Worm (Caenorhabditis elegans) whole organism, L4 larva: ENCODE results near the gene rps-22.

Source experiments
- D1046.2 ChIP-seq: fragments of 200-800 bp; sonication (Bioruptor generic); IDR thresholded peaks from 2 replicates; pipeline ENCODE4 v1.3.6; 2022; ENCODE audit warnings: missing genetic modification characterization, missing compliant biosample characterization
- F26F4.8 ChIP-seq: fragments of 200-800 bp; sonication (Bioruptor generic); conservative IDR thresholded peaks from 2 replicates; pipeline ENCODE4 v1.3.6; 2022; ENCODE audit warnings: missing genetic modification characterization, missing compliant biosample characterization
- F37D6.2 ChIP-seq: sonication (generic microtip); optimal IDR thresholded peaks from 2 replicates; lab custom pipeline; 2016; ENCODE audit warnings: mild to moderate bottlenecking, missing genetic modification characterization, missing compliant biosample characterization
- F49E8.2 ChIP-seq: sonication (generic microtip); optimal IDR thresholded peaks from 2 replicates; lab custom pipeline; 2016; ENCODE audit warnings: missing compliant biosample characterization, mild to moderate bottlenecking, missing genetic modification characterization, borderline replicate concordance
- T20F7.1 ChIP-seq: fragments of 200-800 bp; sonication (Bioruptor generic); optimal IDR thresholded peaks from 2 replicates; lab custom pipeline; 2018; ENCODE audit warnings: mild to moderate bottlenecking, missing genetic modification characterization, missing compliant biosample characterization
- Y5F2A.4 ChIP-seq: fragments of 200-800 bp; sonication (Bioruptor generic); optimal IDR thresholded peaks from 2 replicates; lab custom pipeline; 2018; ENCODE audit warnings: mild to moderate bottlenecking, missing genetic modification characterization, missing compliant biosample characterization
- ZK546.5 ChIP-seq, 2 experiments: sonication (generic microtip); optimal IDR thresholded peaks; 2 replicates each; lab custom pipeline; 2017; ENCODE audit warnings: missing biosample characterization in 2 of 2, missing genetic modification characterization in 2 of 2
- aly-2 ChIP-seq: sonication (generic microtip); optimal IDR thresholded peaks from 2 replicates; lab custom pipeline; 2018; ENCODE audit warnings: missing biosample characterization, missing genetic modification characterization
- arid-1 ChIP-seq: fragments of 200-800 bp; sonication (Bioruptor generic); conservative IDR thresholded peaks from 2 replicates; pipeline ENCODE4 v1.3.6; 2022; ENCODE audit warnings: missing genetic modification reagents, missing genetic modification characterization, missing compliant biosample characterization
- ceh-28 ChIP-seq: fragments of 150-350 bp; optimal IDR thresholded peaks from 2 replicates; lab custom pipeline; 2014; ENCODE audit warnings: missing biosample characterization, missing genetic modification reagents, missing genetic modification characterization
- ceh-62 ChIP-seq: sonication (generic microtip); optimal IDR thresholded peaks from 2 replicates; lab custom pipeline; 2017; ENCODE audit warnings: missing biosample characterization, missing genetic modification characterization
- ceh-82 ChIP-seq: sonication (generic microtip); optimal IDR thresholded peaks from 2 replicates; lab custom pipeline; 2017; ENCODE audit warnings: missing biosample characterization, missing genetic modification characterization
- ces-1 ChIP-seq: fragments of 150-350 bp; sonication (generic microtip); optimal IDR thresholded peaks from 4 replicates; lab custom pipeline; 2014; ENCODE audit warnings: missing biosample characterization, missing genetic modification reagents, missing genetic modification characterization
- daf-16 ChIP-seq, 3 experiments: sonication (generic microtip); optimal IDR thresholded peaks; 2 replicates each; lab custom pipeline; 2016 to 2017; ENCODE audit warnings: missing genetic modification characterization in 3 of 3, missing genetic modification reagents in 3 of 3, mild to moderate bottlenecking in 2 of 3, missing compliant biosample characterization in 2 of 3, missing biosample characterization in 1 of 3, moderate library complexity in 1 of 3
- daf-8 ChIP-seq: fragments of 200-800 bp; sonication (Bioruptor generic); IDR thresholded peaks from 2 replicates; pipeline ENCODE4 v1.3.6; 2022; ENCODE audit warnings: missing genetic modification characterization, missing compliant biosample characterization
- dmd-6 ChIP-seq: fragments of 200-800 bp; sonication (Bioruptor generic); IDR thresholded peaks from 2 replicates; pipeline ENCODE4 v1.3.6; 2022; ENCODE audit warnings: missing genetic modification reagents, missing genetic modification characterization, missing compliant biosample characterization
- duxl-1 ChIP-seq: sonication (generic microtip); optimal IDR thresholded peaks from 2 replicates; lab custom pipeline; 2016; ENCODE audit warnings: mild to moderate bottlenecking, missing genetic modification characterization, moderate library complexity, missing compliant biosample characterization; ENCODE audit not compliant: poor library complexity
- fkh-10 ChIP-seq: fragments of 150-350 bp; optimal IDR thresholded peaks from 2 replicates; lab custom pipeline; 2014; ENCODE audit warnings: missing biosample characterization, missing genetic modification reagents, missing genetic modification characterization
- fos-1 ChIP-seq: fragments of 150-350 bp; optimal IDR thresholded peaks from 2 replicates; lab custom pipeline; 2014; ENCODE audit warnings: missing biosample characterization, missing genetic modification characterization
- hlh-30 ChIP-seq: sonication (generic microtip); optimal IDR thresholded peaks from 2 replicates; lab custom pipeline; 2017; ENCODE audit warnings: antibody characterized with exemption, mild to moderate bottlenecking, missing genetic modification characterization, missing compliant biosample characterization; ENCODE audit not compliant: insufficient read depth
- hmg-1.1 ChIP-seq: fragments of 200-800 bp; sonication (Bioruptor generic); IDR thresholded peaks from 2 replicates; pipeline ENCODE4 v1.3.6; 2022; ENCODE audit warnings: missing genetic modification reagents, missing genetic modification characterization, missing compliant biosample characterization
- lim-7 ChIP-seq: fragments of 200-800 bp; sonication (Bioruptor generic); IDR thresholded peaks from 2 replicates; pipeline ENCODE4 v1.3.6; 2022; ENCODE audit warnings: missing genetic modification characterization, missing compliant biosample characterization
- lin-1 ChIP-seq: fragments of 200-800 bp; sonication (Bioruptor generic); IDR thresholded peaks from 2 replicates; pipeline ENCODE4 v1.3.6; 2022; ENCODE audit warnings: missing genetic modification reagents, missing genetic modification characterization, missing compliant biosample characterization
- lin-13 ChIP-seq: fragments of 150-350 bp; optimal IDR thresholded peaks from 2 replicates; lab custom pipeline; 2014; ENCODE audit warnings: missing biosample characterization, missing genetic modification reagents, missing genetic modification characterization
- lin-15B ChIP-seq: fragments of 150-350 bp; sonication (generic microtip); optimal IDR thresholded peaks from 3 replicates; lab custom pipeline; 2014; ENCODE audit warnings: missing biosample characterization, missing genetic modification characterization
- lin-38 ChIP-seq: fragments of 200-800 bp; sonication (Bioruptor generic); IDR thresholded peaks from 2 replicates; pipeline ENCODE4 v1.3.6; 2022; ENCODE audit warnings: missing genetic modification reagents, missing genetic modification characterization, missing compliant biosample characterization
- lir-3 ChIP-seq: sonication (generic microtip); optimal IDR thresholded peaks from 2 replicates; lab custom pipeline; 2016; ENCODE audit warnings: mild to moderate bottlenecking, missing genetic modification characterization, missing compliant biosample characterization
- madf-5 ChIP-seq, 2 experiments: fragments of 200-800 bp; sonication (Bioruptor generic); IDR thresholded peaks; 2 replicates each; pipeline ENCODE4 v1.3.6; 2022; ENCODE audit warnings: missing compliant biosample characterization in 2 of 2, missing genetic modification characterization in 2 of 2
- mdt-29 ChIP-seq: fragments of 200-800 bp; sonication (Bioruptor generic); IDR thresholded peaks from 2 replicates; pipeline ENCODE4 v1.3.6; 2022; ENCODE audit warnings: missing genetic modification reagents, missing genetic modification characterization, missing compliant biosample characterization
- mxl-2 ChIP-seq: fragments of 200-800 bp; sonication (Bioruptor generic); conservative IDR thresholded peaks from 2 replicates; pipeline ENCODE4 v1.3.6; 2022; ENCODE audit warnings: missing genetic modification reagents, missing genetic modification characterization, missing compliant biosample characterization
- mxl-3 ChIP-seq: fragments of 200-800 bp; sonication (Bioruptor generic); optimal IDR thresholded peaks from 2 replicates; lab custom pipeline; 2018; ENCODE audit warnings: mild to moderate bottlenecking, missing genetic modification characterization, missing compliant biosample characterization
- nhr-10 ChIP-seq: fragments of 150-350 bp; optimal IDR thresholded peaks from 2 replicates; lab custom pipeline; 2014; ENCODE audit warnings: missing biosample characterization, missing genetic modification characterization
- nhr-111 ChIP-seq: fragments of 200-800 bp; sonication (Bioruptor generic); optimal IDR thresholded peaks from 2 replicates; lab custom pipeline; 2018; ENCODE audit warnings: mild to moderate bottlenecking, missing genetic modification characterization, missing compliant biosample characterization
- nhr-25 ChIP-seq: sonication (generic microtip); optimal IDR thresholded peaks from 2 replicates; lab custom pipeline; 2017; ENCODE audit warnings: missing genetic modification characterization, mild to moderate bottlenecking, missing compliant biosample characterization, antibody characterized with exemption, moderate library complexity, borderline replicate concordance; ENCODE audit not compliant: insufficient read depth
- nhr-28 ChIP-seq: fragments of 150-350 bp; optimal IDR thresholded peaks from 2 replicates; lab custom pipeline; 2014; ENCODE audit warnings: missing biosample characterization, missing genetic modification characterization
- nhr-42 ChIP-seq: fragments of 200-800 bp; sonication (Bioruptor generic); IDR thresholded peaks from 2 replicates; pipeline ENCODE4 v1.3.6; 2022; ENCODE audit warnings: missing genetic modification characterization, missing compliant biosample characterization
- nhr-48 ChIP-seq: sonication (generic microtip); optimal IDR thresholded peaks from 2 replicates; lab custom pipeline; 2016; ENCODE audit warnings: mild to moderate bottlenecking, missing genetic modification characterization, missing compliant biosample characterization
- nhr-76 ChIP-seq: fragments of 150-350 bp; optimal IDR thresholded peaks from 2 replicates; lab custom pipeline; 2014; ENCODE audit warnings: missing biosample characterization, missing genetic modification characterization
- pqm-1 ChIP-seq: sonication (generic microtip); optimal IDR thresholded peaks from 2 replicates; lab custom pipeline; 2017; ENCODE audit warnings: missing biosample characterization, missing genetic modification characterization
- set-16 ChIP-seq: fragments of 200-800 bp; sonication (Bioruptor generic); IDR thresholded peaks from 2 replicates; pipeline ENCODE4 v1.3.6; 2022; ENCODE audit warnings: missing genetic modification reagents, missing genetic modification characterization, missing compliant biosample characterization
- snpc-4 ChIP-seq: fragments of 150-350 bp; optimal IDR thresholded peaks from 2 replicates; lab custom pipeline; 2014; ENCODE audit warnings: missing biosample characterization, missing genetic modification characterization
- spr-3 ChIP-seq: fragments of 200-800 bp; sonication (Bioruptor generic); optimal IDR thresholded peaks from 2 replicates; lab custom pipeline; 2018; ENCODE audit warnings: mild to moderate bottlenecking, missing genetic modification characterization, missing compliant biosample characterization
- tra-1 ChIP-seq: fragments of 200-800 bp; sonication (Bioruptor generic); IDR thresholded peaks from 2 replicates; pipeline ENCODE4 v1.3.6; 2022; ENCODE audit warnings: missing genetic modification reagents, missing genetic modification characterization, missing compliant biosample characterization
- unc-130 ChIP-seq: sonication (generic microtip); optimal IDR thresholded peaks from 2 replicates; lab custom pipeline; 2016; ENCODE audit warnings: missing genetic modification reagents, missing genetic modification characterization, missing compliant biosample characterization
- unc-39 ChIP-seq: sonication (generic microtip); optimal IDR thresholded peaks from 2 replicates; lab custom pipeline; 2017; ENCODE audit warnings: missing biosample characterization, missing genetic modification characterization
- unc-62 ChIP-seq, 3 experiments: fragments of 150-350 bp in 1 of 3; sonication (generic microtip); optimal IDR thresholded peaks in 2 of 3; peaks in 1 of 3; 1 replicate in 1 of 3; 2 replicates in 2 of 3; lab custom pipeline; 2014 to 2017; ENCODE audit warnings: missing biosample characterization in 3 of 3, missing genetic modification characterization in 3 of 3, missing genetic modification reagents in 3 of 3, missing genotype in 1 of 3
- zag-1 ChIP-seq: fragments of 150-350 bp; optimal IDR thresholded peaks from 2 replicates; lab custom pipeline; 2014; ENCODE audit warnings: missing biosample characterization, missing genetic modification characterization
- zip-11 ChIP-seq: fragments of 200-800 bp; sonication (Bioruptor generic); IDR thresholded peaks from 2 replicates; pipeline ENCODE4 v1.3.6; 2022; ENCODE audit warnings: missing genetic modification characterization, missing compliant biosample characterization
- zip-2 ChIP-seq: fragments of 150-350 bp; optimal IDR thresholded peaks from 2 replicates; lab custom pipeline; 2014; ENCODE audit warnings: missing biosample characterization, missing genetic modification characterization
- ztf-11 ChIP-seq: fragments of 150-350 bp; optimal IDR thresholded peaks from 2 replicates; lab custom pipeline; 2014; ENCODE audit warnings: missing biosample characterization, missing genetic modification characterization
- ztf-7 ChIP-seq: fragments of 150-350 bp; optimal IDR thresholded peaks from 2 replicates; lab custom pipeline; 2014; ENCODE audit warnings: missing biosample characterization, missing genetic modification characterization

Gene rps-22

DNA sequence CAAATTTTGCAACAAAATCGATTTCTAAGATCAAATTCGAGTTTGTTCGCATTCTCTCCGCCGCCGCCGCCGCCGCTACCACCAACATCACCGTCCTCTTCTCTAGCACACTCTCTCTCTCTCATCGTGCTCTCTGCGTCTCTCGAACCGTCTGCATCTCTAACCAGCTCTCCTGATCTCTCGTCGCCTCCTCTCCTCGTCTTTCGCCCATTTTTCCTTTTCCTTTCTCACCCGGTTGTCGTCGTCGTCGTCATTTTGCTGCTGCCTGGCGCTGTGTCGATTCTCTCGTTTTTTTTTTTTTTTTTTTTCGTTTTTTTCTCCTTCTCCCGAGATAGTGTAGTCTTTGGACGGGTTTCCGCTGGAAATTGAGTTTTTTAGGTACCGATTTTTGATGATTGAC, 23.9 kb upstream of the rps-22 start (continued):
- TF ChIP-seq ztf-7 (tag; lab: Kevin White, UChicago) (no peak), aly-2 (no peak), hlh-30 (tag; lab: Kevin White, UChicago) (peak; percentile 90), zip-11 (no peak), ceh-82 (no peak), arid-1 (GFP tag; lab: Robert Waterston, UW) (peak; percentile 72), hmg-1.1 (peak; percentile 87), ceh-28 (peak; percentile 6), lin-13 (GFP tag; lab: Kevin White, UChicago) (peak; percentile 85), fos-1 (peak; percentile 48), unc-39 (no peak), daf-8 (GFP tag; lab: Robert Waterston, UW) (no peak), daf-16 (GFP tag; optimal IDR thresholded peaks at IDR 0.05; lab: Kevin White, UChicago) (peak in 1 of 2 experiments; percentile 63), daf-16 (tag; optimal IDR thresholded peaks at IDR 0.05; lab: Kevin White, UChicago) (peak; percentile 61), ztf-11 (tag; lab: Kevin White, UChicago) (no peak), unc-62 (GFP tag; optimal IDR thresholded peaks at IDR 0.05 in 1 of 2; lab: Kevin White, UChicago) (peak in 1 of 2 experiments; percentile 98), unc-62 (tag; optimal IDR thresholded peaks at IDR 0.05; lab: Kevin White, UChicago) (no peak), lin-1 (GFP tag; lab: Robert Waterston, UW) (peak; percentile 92), lim-7 (GFP tag; lab: Robert Waterston, UW) (no peak), nhr-10 (tag; lab: Kevin White, UChicago) (peak; percentile 79), set-16 (GFP tag; lab: Robert Waterston, UW) (peak; percentile 98), fkh-10 (GFP tag; lab: Kevin White, UChicago) (peak; percentile 56), ceh-62 (no peak), nhr-48 (tag; lab: Kevin White, UChicago) (peak; percentile 93), F49E8.2 (tag; lab: Kevin White, UChicago) (no peak), lir-3 (no peak), spr-3 (GFP tag; lab: Kevin White, UChicago) (no peak), zip-2 (tag; lab: Kevin White, UChicago) (no peak), nhr-42 (peak; percentile 56; the same call in 1 of the 2 replicates), mxl-3 (GFP tag; lab: Kevin White, UChicago) (peak; percentile 69), madf-5 (GFP tag; IDR thresholded peaks at IDR 0.05; lab: Robert Waterston, UW) (0 out of 4 replicates have a peak, but pooled peaks of 1 of the 2 experiments have one; percentile 38), lin-15B (tag; lab: Kevin White, UChicago) (no peak), snpc-4 (no peak), unc-130 (GFP tag; lab: Kevin White, UChicago) (no peak), mxl-2 (GFP tag; lab: Robert Waterston, UW) (peak; percentile 36; the same call in 1 of the 2 replicates), nhr-28 (tag; lab: Kevin White, UChicago) (peak; percentile 82), F37D6.2 (tag; lab: Kevin White, UChicago) (peak; percentile 73), nhr-111 (GFP tag; lab: Kevin White, UChicago) (no peak), tra-1 (GFP tag; lab: Robert Waterston, UW) (peak; percentile 96), dmd-6 (peak; percentile 100), D1046.2 (no peak), nhr-76 (tag; lab: Kevin White, UChicago) (peak; percentile 17), F26F4.8 (GFP tag; lab: Robert Waterston, UW) (no peak), lin-38 (GFP tag; lab: Robert Waterston, UW) (peak; percentile 73), pqm-1 (tag; lab: Kevin White, UChicago) (no peak), zag-1 (no peak), Y5F2A.4 (no peak), mdt-29 (GFP tag; lab: Robert Waterston, UW) (no peak; the same call in 1 of the 2 replicates), T20F7.1 (no peak), ces-1 (GFP tag; lab: Kevin White, UChicago) (no peak), nhr-25 (tag; lab: Kevin White, UChicago) (peak; percentile 89), duxl-1 (tag; lab: Kevin White, UChicago) (peak; percentile 43), ZK546.5 (tag; optimal IDR thresholded peaks at IDR 0.05; lab: Kevin White, UChicago) (no peak)
